Worm (Caenorhabditis elegans): Measurements from ENCODE around the gene F55C5.17.
A peak's percentile ranks its signal among the peaks of the same experiment; 100 is the strongest.

The F55C5.17 gene

DNA sequence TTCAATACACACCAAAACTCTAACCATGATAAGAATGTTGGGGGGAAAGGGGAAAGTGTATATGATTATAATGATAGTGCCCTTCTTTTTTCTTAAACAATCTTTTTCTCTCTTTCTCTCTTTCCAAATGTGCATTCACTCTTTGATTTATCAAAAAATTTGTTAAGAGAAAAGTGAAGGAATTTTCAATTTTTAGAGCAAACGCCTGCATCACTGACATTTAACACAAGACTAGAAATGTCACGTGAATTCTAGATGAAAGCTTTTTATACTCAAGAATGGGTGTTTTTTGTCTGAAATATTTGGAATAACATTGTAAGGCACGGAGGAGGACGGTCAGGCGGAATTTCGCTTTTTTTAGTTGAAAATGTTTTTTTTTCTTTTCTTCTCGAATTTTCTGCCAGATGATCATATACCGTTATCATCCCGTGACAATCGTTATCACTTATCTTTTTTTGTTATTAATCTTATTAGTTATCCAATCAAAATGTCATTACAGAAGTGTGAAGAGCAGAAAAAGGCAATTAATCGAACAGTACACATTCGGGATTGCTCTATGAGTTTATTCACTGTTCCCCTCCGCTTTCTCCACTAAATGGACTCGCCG is at the start of gene F55C5.17, which contains the start of gene frm-7:
F55C5.17 (plus strand) TSS at position 557 of the 607 bp plus-strand sequence.
frm-7 (plus strand) TSS at position 500 of the 607 bp plus-strand sequence.
- peak in 1 of 2 experiments; percentile 25 for TF ChIP-seq lin-35 (GFP tag; optimal IDR thresholded peaks at IDR 0.05)
- peak; percentile 72 for TF ChIP-seq elt-2 (tag; optimal IDR thresholded peaks at IDR 0.05)
- TF ChIP-seq tlp-1 (tag; optimal IDR thresholded peaks at IDR 0.05), result no peak
- peak; percentile 43 for TF ChIP-seq nhr-71 (tag; optimal IDR thresholded peaks at IDR 0.05)
- TF ChIP-seq elt-3 (tag; optimal IDR thresholded peaks at IDR 0.05), result peak in 1 of 6 experiments; percentile 10
- TF ChIP-seq lin-15B (tag; optimal IDR thresholded peaks at IDR 0.05), result no peak
- TF ChIP-seq lin-14 (GFP tag; optimal IDR thresholded peaks at IDR 0.05), result peak; percentile 25
- TF ChIP-seq ztf-11 (tag; optimal IDR thresholded peaks at IDR 0.05), result no peak
- peak; percentile 40 for TF ChIP-seq nhr-90 (tag; optimal IDR thresholded peaks at IDR 0.05; ENCODE audit: poor library complexity)
- TF ChIP-seq nhr-20 (tag; optimal IDR thresholded peaks at IDR 0.05), result no peak
- no peak for TF ChIP-seq efl-1 (optimal IDR thresholded peaks at IDR 0.05)
- peak in 1 of 2 experiments; percentile 90 for TF ChIP-seq efl-1 (GFP tag; optimal IDR thresholded peaks at IDR 0.05 in 1 of 2)

DNA sequence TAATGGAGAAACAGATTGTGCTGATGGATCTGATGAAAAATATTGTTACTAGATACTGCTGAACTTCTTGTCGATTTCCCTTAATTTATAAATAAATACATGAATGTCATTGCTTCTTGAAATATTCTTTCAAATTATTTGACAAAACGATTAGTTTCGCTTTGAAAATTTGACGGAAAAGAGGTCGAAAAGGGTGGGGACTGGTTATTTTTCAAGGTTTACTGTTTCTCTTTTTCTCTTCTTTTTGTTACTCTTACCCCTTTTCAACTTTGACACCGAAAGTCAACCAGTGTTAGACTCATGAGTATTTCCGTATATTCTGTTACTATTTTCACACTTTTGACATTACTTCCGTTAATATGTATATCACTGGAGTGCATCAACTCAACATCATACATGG is 47.0 kb upstream of the F55C5.17 start, which contains the start of gene T04H1.12:
T04H1.12 (plus strand) TSS at position 301 of the 400 bp plus-strand sequence.
- TF ChIP-seq Y116A8C.19 (tag; optimal IDR thresholded peaks at IDR 0.05; ENCODE audit: borderline replicate concordance), result no peak
- no peak for TF ChIP-seq blmp-1 (tag; optimal IDR thresholded peaks at IDR 0.05)
- TF ChIP-seq pag-3 (tag; optimal IDR thresholded peaks at IDR 0.05; ENCODE audit: borderline replicate concordance, insufficient read depth), result no peak

DNA sequence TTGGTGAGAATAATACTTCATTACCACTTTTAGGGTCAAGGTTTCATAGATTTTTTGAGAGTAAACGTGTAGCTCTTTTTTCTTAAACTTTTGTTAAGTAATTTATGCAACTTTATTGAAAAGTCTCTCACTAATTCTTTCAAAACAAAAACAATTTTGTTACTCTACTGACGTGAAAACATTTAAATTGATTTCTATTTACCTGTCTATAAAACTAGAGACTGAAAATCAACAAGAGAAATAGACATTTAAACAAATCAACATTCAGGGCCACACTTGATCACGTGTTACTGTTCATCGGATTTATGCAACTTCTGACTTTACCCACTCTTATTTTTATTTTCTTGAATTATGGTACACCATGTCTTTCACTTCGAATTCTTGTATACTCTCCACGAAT is 45.9 kb upstream of the F55C5.17 start, which contains the start of gene ugt-55:
ugt-55 (plus strand) TSS at position 301 of the 400 bp plus-strand sequence.
- TF ChIP-seq pax-3 (tag; optimal IDR thresholded peaks at IDR 0.05), result no peak
- peak; percentile 45 for TF ChIP-seq nhr-85 (tag)
- TF ChIP-seq hlh-17 (GFP tag; optimal IDR thresholded peaks at IDR 0.05; ENCODE audit: borderline replicate concordance), result no peak

ce11 chrV:12258922-12259321 is 43.4 kb upstream of the F55C5.17 start, which contains the start of gene ugt-56:
Gene ugt-56, plus strand, starts transcription at chrV:12258982.
- no peak for TF ChIP-seq F16B12.6 (tag; optimal IDR thresholded peaks at IDR 0.05)
- TF ChIP-seq sup-37 (GFP tag; optimal IDR thresholded peaks at IDR 0.05), result no peak
- TF ChIP-seq egl-13 (tag; optimal IDR thresholded peaks at IDR 0.05), result no peak
- no peak for TF ChIP-seq nhr-47 (tag; optimal IDR thresholded peaks at IDR 0.05)
- TF ChIP-seq vab-15 (tag; optimal IDR thresholded peaks at IDR 0.05), result no peak
- TF ChIP-seq nhr-71 (tag; optimal IDR thresholded peaks at IDR 0.05), result no peak
- TF ChIP-seq sptf-1 (tag; optimal IDR thresholded peaks at IDR 0.05), result no peak
- TF ChIP-seq ztf-4 (tag; optimal IDR thresholded peaks at IDR 0.05), result no peak
- TF ChIP-seq ceh-82 (tag; optimal IDR thresholded peaks at IDR 0.05), result no peak
- TF ChIP-seq hlh-4 (tag; optimal IDR thresholded peaks at IDR 0.05), result no peak
- TF ChIP-seq zip-4 (GFP tag; optimal IDR thresholded peaks at IDR 0.05), result no peak
- no peak for TF ChIP-seq snpc-4 (tag; optimal IDR thresholded peaks at IDR 0.05)
- peak; percentile 40 for TF ChIP-seq dsc-1 (tag; optimal IDR thresholded peaks at IDR 0.05)
- no peak for TF ChIP-seq jun-1 (tag; optimal IDR thresholded peaks at IDR 0.05)
- no peak for TF ChIP-seq nhr-85 (tag)
- TF ChIP-seq nhr-19 (GFP tag; conservative IDR thresholded peaks at IDR 0.05), result no peak
- no peak for TF ChIP-seq tlp-1 (tag; optimal IDR thresholded peaks at IDR 0.05)
- TF ChIP-seq pax-3 (tag; optimal IDR thresholded peaks at IDR 0.05), result peak; percentile 28
- peak; percentile 13 for TF ChIP-seq fkh-8 (tag; optimal IDR thresholded peaks at IDR 0.05)
- no peak for TF ChIP-seq lin-14 (GFP tag; optimal IDR thresholded peaks at IDR 0.05)

- no peak for TF ChIP-seq ces-1 (GFP tag; optimal IDR thresholded peaks at IDR 0.05)
- TF ChIP-seq C34B4.2 (tag; optimal IDR thresholded peaks at IDR 0.05), result no peak
- TF ChIP-seq sptf-1 (tag; optimal IDR thresholded peaks at IDR 0.05), result no peak
- TF ChIP-seq nhr-20 (tag; optimal IDR thresholded peaks at IDR 0.05), result no peak
- no peak for TF ChIP-seq Y116A8C.19 (tag; optimal IDR thresholded peaks at IDR 0.05; ENCODE audit: borderline replicate concordance)
- TF ChIP-seq ceh-88 (GFP tag; IDR thresholded peaks at IDR 0.05), result no peak
- no peak for TF ChIP-seq mab-9 (GFP tag; IDR thresholded peaks at IDR 0.05)
- TF ChIP-seq mef-2 (tag; optimal IDR thresholded peaks at IDR 0.05), result no peak
- peak; percentile 46 for TF ChIP-seq nhr-71 (tag; optimal IDR thresholded peaks at IDR 0.05)
- TF ChIP-seq efl-1 (optimal IDR thresholded peaks at IDR 0.05), result no peak
- peak in 1 of 2 experiments; percentile 4 for TF ChIP-seq efl-1 (GFP tag; optimal IDR thresholded peaks at IDR 0.05 in 1 of 2)
- peak; percentile 75 for TF ChIP-seq zip-4 (GFP tag; optimal IDR thresholded peaks at IDR 0.05)
- TF ChIP-seq lir-3 (tag; optimal IDR thresholded peaks at IDR 0.05; ENCODE audit: poor library complexity), result no peak
- TF ChIP-seq unc-86 (tag; optimal IDR thresholded peaks at IDR 0.05), result no peak
- no peak for TF ChIP-seq dpl-1 (GFP tag; optimal IDR thresholded peaks at IDR 0.05)
- no peak for TF ChIP-seq jun-1 (tag; optimal IDR thresholded peaks at IDR 0.05)
- no peak for TF ChIP-seq nhr-12 (tag; optimal IDR thresholded peaks at IDR 0.05)
Measured at ce11 chrV:12261377-12261776, 41.0 kb upstream of the F55C5.17 start, which contains the start of gene tbb-6. Gene tbb-6, plus strand, starts transcription at chrV:12261531.
